Worm (Caenorhabditis elegans) whole organism, L1 larva: ENCODE data around the gene F02D8.1.

ENCODE experiments used
- C16A3.4 ChIP-seq: fragments of 150-350 bp; optimal IDR thresholded peaks from 2 replicates; lab custom pipeline; 2014; ENCODE audit warnings: missing biosample characterization, missing genetic modification characterization
- C34B4.2 ChIP-seq: sonication (generic microtip); optimal IDR thresholded peaks from 2 replicates; lab custom pipeline; 2017; ENCODE audit warnings: mild to moderate bottlenecking, missing genetic modification characterization, missing compliant biosample characterization
- F16B12.6 ChIP-seq: fragments of 150-350 bp; optimal IDR thresholded peaks from 2 replicates; lab custom pipeline; 2014; ENCODE audit warnings: missing biosample characterization, missing genetic modification characterization
- alr-1 ChIP-seq: fragments of 200-800 bp; sonication (Bioruptor generic); optimal IDR thresholded peaks from 2 replicates; lab custom pipeline; 2018; ENCODE audit warnings: borderline replicate concordance, mild to moderate bottlenecking, missing genetic modification characterization, missing compliant biosample characterization
- ama-1 ChIP-seq: fragments of 150-350 bp; optimal IDR thresholded peaks from 2 replicates; lab custom pipeline; 2014
- ceh-88 ChIP-seq: fragments of 200-800 bp; sonication (Bioruptor generic); IDR thresholded peaks from 2 replicates; pipeline ENCODE4 v1.3.6; 2022; ENCODE audit warnings: missing genetic modification characterization, missing compliant biosample characterization
- elt-2 ChIP-seq: sonication (generic microtip); optimal IDR thresholded peaks from 2 replicates; lab custom pipeline; 2016; ENCODE audit warnings: missing genetic modification characterization, mild to moderate bottlenecking, inconsistent platforms, missing compliant biosample characterization, missing genetic modification reagents
- ets-5 ChIP-seq: fragments of 200-800 bp; sonication (Bioruptor generic); IDR thresholded peaks from 2 replicates; pipeline ENCODE4 v1.3.6; 2022; ENCODE audit warnings: missing genetic modification characterization, missing compliant biosample characterization
- fos-1 ChIP-seq: fragments of 150-350 bp; optimal IDR thresholded peaks from 2 replicates; lab custom pipeline; 2014; ENCODE audit warnings: missing biosample characterization, missing genetic modification characterization
- grh-1 ChIP-seq: fragments of 200-800 bp; sonication (Bioruptor generic); IDR thresholded peaks from 2 replicates; pipeline ENCODE4 v1.3.6; 2022; ENCODE audit warnings: missing genetic modification reagents, missing genetic modification characterization, missing compliant biosample characterization
- hlh-4 ChIP-seq: sonication (generic microtip); optimal IDR thresholded peaks from 2 replicates; lab custom pipeline; 2016; ENCODE audit warnings: mild to moderate bottlenecking, missing genetic modification characterization, missing compliant biosample characterization
- irx-1 ChIP-seq: sonication (generic microtip); optimal IDR thresholded peaks from 2 replicates; lab custom pipeline; 2016; ENCODE audit warnings: missing genetic modification characterization, missing compliant biosample characterization
- jun-1 ChIP-seq: fragments of 150-350 bp; optimal IDR thresholded peaks from 2 replicates; lab custom pipeline; 2014; ENCODE audit warnings: missing biosample characterization, missing genetic modification reagents, missing genetic modification characterization
- lin-14 ChIP-seq: fragments of 200-800 bp; sonication (Bioruptor generic); optimal IDR thresholded peaks from 2 replicates; lab custom pipeline; 2018; ENCODE audit warnings: mild to moderate bottlenecking, missing genetic modification characterization, moderate library complexity, missing compliant biosample characterization
- lin-15B ChIP-seq: fragments of 150-350 bp; sonication (generic microtip); optimal IDR thresholded peaks from 3 replicates; lab custom pipeline; 2014; ENCODE audit warnings: missing biosample characterization, missing genetic modification characterization
- lin-39 ChIP-seq: fragments of 150-350 bp; optimal IDR thresholded peaks from 2 replicates; lab custom pipeline; 2014; ENCODE audit warnings: missing biosample characterization, missing genetic modification reagents, missing genetic modification characterization
- lir-3 ChIP-seq: sonication (generic microtip); optimal IDR thresholded peaks from 2 replicates; lab custom pipeline; 2016; ENCODE audit warnings: mild to moderate bottlenecking, missing genetic modification characterization, moderate library complexity, missing compliant biosample characterization; ENCODE audit not compliant: poor library complexity
- mab-9 ChIP-seq: fragments of 200-800 bp; sonication (Bioruptor generic); IDR thresholded peaks from 2 replicates; pipeline ENCODE4 v1.3.6; 2022; ENCODE audit warnings: missing genetic modification reagents, missing genetic modification characterization, missing compliant biosample characterization
- nhr-11 ChIP-seq: fragments of 150-350 bp; optimal IDR thresholded peaks from 2 replicates; lab custom pipeline; 2014; ENCODE audit warnings: missing biosample characterization, missing genetic modification characterization
- nhr-19 ChIP-seq: fragments of 200-800 bp; sonication (Bioruptor generic); conservative IDR thresholded peaks from 2 replicates; pipeline ENCODE4 v1.3.6; 2022; ENCODE audit warnings: missing genetic modification characterization, missing compliant biosample characterization
- nhr-76 ChIP-seq: sonication (generic microtip); optimal IDR thresholded peaks from 2 replicates; lab custom pipeline; 2017; ENCODE audit warnings: missing biosample characterization, missing genetic modification characterization
- nhr-84 ChIP-seq: sonication (generic microtip); optimal IDR thresholded peaks from 2 replicates; lab custom pipeline; 2017; ENCODE audit warnings: missing biosample characterization, missing genetic modification characterization
- nhr-85 ChIP-seq: sonication (generic microtip); peaks from one replicate; lab custom pipeline; 2016; ENCODE audit warnings: missing genetic modification characterization, inconsistent platforms, missing compliant biosample characterization
- pag-3 ChIP-seq: sonication (generic microtip); optimal IDR thresholded peaks from 2 replicates; lab custom pipeline; 2017; ENCODE audit warnings: missing genetic modification characterization, mild to moderate bottlenecking, missing compliant biosample characterization, antibody characterized with exemption, borderline replicate concordance; ENCODE audit not compliant: insufficient read depth
- pqm-1 ChIP-seq: sonication (generic microtip); optimal IDR thresholded peaks from 3 replicates; lab custom pipeline; 2017; ENCODE audit warnings: missing biosample characterization, missing genetic modification characterization
- snpc-4 ChIP-seq: fragments of 150-350 bp; optimal IDR thresholded peaks from 2 replicates; lab custom pipeline; 2014; ENCODE audit warnings: missing biosample characterization, missing genetic modification characterization
- snu-23 ChIP-seq: sonication (generic microtip); optimal IDR thresholded peaks from 2 replicates; lab custom pipeline; 2016; ENCODE audit warnings: missing genetic modification characterization, missing compliant biosample characterization
- tbx-2 ChIP-seq: sonication (generic microtip); optimal IDR thresholded peaks from 2 replicates; lab custom pipeline; 2016; ENCODE audit warnings: missing genetic modification characterization, missing compliant biosample characterization
- ztf-4 ChIP-seq: fragments of 150-350 bp; optimal IDR thresholded peaks from 2 replicates; lab custom pipeline; 2014; ENCODE audit warnings: missing biosample characterization, missing genetic modification characterization

Gene F02D8.1

DNA sequence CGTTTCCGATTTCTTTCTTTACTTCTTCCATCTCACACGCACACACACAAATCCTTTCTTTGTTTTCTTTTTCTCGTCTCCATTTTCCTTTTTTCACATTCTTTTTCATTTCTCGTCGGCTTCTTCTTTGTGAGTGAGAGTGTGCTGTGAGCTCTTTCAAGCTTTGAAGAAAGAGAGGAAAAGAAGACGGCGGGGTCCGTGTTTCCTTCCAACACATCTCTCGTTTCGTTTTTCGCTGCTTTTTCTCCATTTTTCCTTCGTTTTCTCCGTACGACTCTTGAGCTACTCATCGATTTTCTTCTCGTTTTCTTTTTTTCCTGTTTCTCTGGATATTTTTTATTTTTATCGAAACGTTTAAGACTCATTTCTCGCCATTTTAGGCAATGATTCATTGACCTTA lies 48.3 kb downstream of the F02D8.1 start (continued):
- TF ChIP-seq alr-1 (tag; lab: Kevin White, UChicago) (no peak), C16A3.4 (tag; lab: Kevin White, UChicago) (no peak), pag-3 (tag; lab: Kevin White, UChicago) (no peak), ztf-4 (tag; lab: Kevin White, UChicago) (no peak), snu-23 (GFP tag; lab: Kevin White, UChicago) (no peak), lin-39 (tag; lab: Kevin White, UChicago) (no peak), lin-14 (peak; percentile 86), mab-9 (no peak), pqm-1 (tag; lab: Kevin White, UChicago) (no peak), ets-5 (no peak), grh-1 (no peak), hlh-4 (tag; lab: Kevin White, UChicago) (no peak), elt-2 (no peak), lir-3 (no peak), ceh-88 (no peak), tbx-2 (tag; lab: Kevin White, UChicago) (no peak)

DNA sequence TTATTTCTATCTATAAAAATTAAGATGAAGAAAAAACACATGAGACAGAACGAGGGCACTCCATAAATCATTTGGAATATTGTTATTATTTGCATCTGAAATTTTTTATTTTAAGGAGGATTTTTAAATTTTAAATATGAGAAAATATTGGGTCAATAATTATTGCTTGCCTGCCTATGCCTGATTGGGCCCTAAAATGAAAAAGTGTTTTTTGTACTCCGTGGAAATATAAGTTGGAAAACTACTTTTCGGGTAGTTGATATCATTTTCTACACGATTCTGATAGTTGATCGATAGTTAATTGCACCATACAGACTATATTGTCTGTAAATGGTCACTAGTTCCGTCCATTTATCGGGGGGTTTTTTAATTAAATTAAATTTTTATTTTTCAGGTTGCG lies 50.3 kb downstream of the F02D8.1 start, which contains the start of gene srg-55:
Gene srg-55 (minus strand): TSS at position 101 of the 400 bp plus-strand sequence.
- no peak for TF ChIP-seq nhr-85 (tag; lab: Kevin White, UChicago)
- TF ChIP-seq, all 84 proteins: peak for 0

ce11 chrV:14924104-14924503 lies 54.4 kb downstream of the F02D8.1 start, which contains the start of gene srg-54:
Gene srg-54, minus strand, starts transcription at chrV:14924204.
- TF ChIP-seq irx-1 (tag; lab: Kevin White, UChicago) (no peak), nhr-11 (tag; lab: Kevin White, UChicago) (no peak), snpc-4 (no peak), lin-39 (tag; lab: Kevin White, UChicago) (no peak), nhr-19 (no peak), lin-15B (tag; lab: Kevin White, UChicago) (no peak), fos-1 (tag; lab: Kevin White, UChicago) (no peak), ama-1 (lab: Kevin White, UChicago) (no peak), C34B4.2 (no peak), nhr-84 (no peak), jun-1 (tag; lab: Kevin White, UChicago) (no peak), F16B12.6 (tag; lab: Kevin White, UChicago) (no peak), pag-3 (tag; lab: Kevin White, UChicago) (no peak), ceh-88 (no peak), nhr-76 (tag; lab: Kevin White, UChicago) (no peak), lir-3 (no peak)
